Fruit fly (Drosophila melanogaster): Measurements from ENCODE around the gene EMC2A.

The EMC2A gene

DNA sequence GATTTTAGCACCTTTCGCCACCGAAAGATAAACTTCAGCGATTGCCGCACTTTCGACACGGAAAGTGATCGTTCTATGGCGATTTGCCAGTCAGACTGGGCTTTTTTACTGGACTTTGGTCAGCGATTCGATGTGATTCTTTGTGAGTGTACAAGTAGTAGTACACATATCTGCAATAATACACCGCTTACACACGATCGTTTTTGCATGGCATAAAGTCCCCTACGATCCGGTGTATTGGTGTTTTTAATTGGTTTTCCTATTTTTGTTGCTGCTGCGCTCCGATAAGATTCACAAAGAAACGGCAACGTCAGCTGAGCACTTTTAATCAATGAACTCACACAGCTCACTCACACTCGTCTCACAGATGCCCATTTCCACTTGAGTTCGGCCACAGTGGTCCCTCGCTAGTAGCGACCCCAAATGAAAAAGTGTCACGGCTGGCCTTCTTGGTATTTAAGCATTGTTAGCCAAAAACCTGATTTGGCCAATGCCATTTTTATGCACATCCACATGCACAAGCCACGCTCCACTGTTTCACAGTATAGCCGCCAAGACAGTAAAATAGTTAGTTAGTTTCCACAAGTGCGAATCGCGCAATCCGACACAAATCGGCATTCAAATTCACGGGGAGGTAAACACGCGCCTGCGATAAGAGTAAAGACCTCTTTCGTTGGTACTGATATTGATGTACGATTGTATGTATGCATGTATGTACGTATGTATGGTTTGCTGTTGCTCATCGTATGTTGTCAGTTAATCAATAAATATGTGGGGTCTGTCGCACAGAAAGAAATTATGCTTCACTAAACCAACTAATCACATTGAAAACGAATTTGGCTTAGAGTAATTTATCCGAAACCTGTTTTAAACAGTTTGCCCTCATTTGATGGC is 9.4 kb downstream of the EMC2A start (continued):
- TF ChIP-seq CG13624 (GFP tag; optimal IDR thresholded peaks at IDR 0.05) (peak; percentile 97), CG8944 (GFP tag; optimal IDR thresholded peaks at IDR 0.05) (peak; percentile 81), ro (GFP tag; IDR thresholded peaks at IDR 0.05) (peak; percentile 84), NC2α (GFP tag; optimal IDR thresholded peaks at IDR 0.05) (peak; percentile 83), Deaf1 (tag; optimal IDR thresholded peaks at IDR 0.05) (peak; percentile 72), gfzf (GFP tag; optimal IDR thresholded peaks at IDR 0.05) (peak; percentile 11), ATbp (GFP tag; optimal IDR thresholded peaks at IDR 0.05) (peak; percentile 80), psq (GFP tag; optimal IDR thresholded peaks at IDR 0.05) (peak; percentile 31), sens-2 (GFP tag; IDR thresholded peaks at IDR 0.05) (peak; percentile 93), Tbp (GFP tag; optimal IDR thresholded peaks at IDR 0.05) (no peak), Jarid2 (GFP tag; optimal IDR thresholded peaks at IDR 0.05) (peak; percentile 70), CG7928 (GFP tag; optimal IDR thresholded peaks at IDR 0.05) (peak; percentile 69), CG10274 (GFP tag; optimal IDR thresholded peaks at IDR 0.05) (peak; percentile 89), Doc2 (GFP tag; IDR thresholded peaks at IDR 0.05) (peak; percentile 92), Asciz (GFP tag; optimal IDR thresholded peaks at IDR 0.05) (peak; percentile 25), lola (GFP tag; optimal IDR thresholded peaks at IDR 0.05) (peak in 1 of 3 experiments; percentile 35), dmrt99B (tag; optimal IDR thresholded peaks at IDR 0.05) (peak; percentile 90), BEAF-32 (GFP tag; optimal IDR thresholded peaks at IDR 0.05) (peak; percentile 20), ems (GFP tag; optimal IDR thresholded peaks at IDR 0.05) (peak; percentile 86), CG7745 (tag; optimal IDR thresholded peaks at IDR 0.05) (no peak), CG34422 (GFP tag; IDR thresholded peaks at IDR 0.05) (peak; percentile 97), CG17361 (GFP tag; IDR thresholded peaks at IDR 0.05) (peak; percentile 63; the same call in 2 of the 3 replicates), Dref (GFP tag; IDR thresholded peaks at IDR 0.05) (peak; percentile 50; the same call in 1 of the 2 replicates), HLHmδ (GFP tag; optimal IDR thresholded peaks at IDR 0.05) (no peak), hbn (GFP tag; IDR thresholded peaks at IDR 0.05; ENCODE audit: partially characterized antibody) (no peak), CG6689 (GFP tag; IDR thresholded peaks at IDR 0.05) (peak; percentile 91), odd (GFP tag; optimal IDR thresholded peaks at IDR 0.05) (peak; percentile 89), Mes4 (GFP tag; optimal IDR thresholded peaks at IDR 0.05) (peak; percentile 81), wek (GFP tag; optimal IDR thresholded peaks at IDR 0.05) (peak; percentile 78), sna (GFP tag; IDR thresholded peaks at IDR 0.05; ENCODE audit: partially characterized antibody) (no peak), Optix (GFP tag; IDR thresholded peaks at IDR 0.05) (peak; percentile 96; the same call in 2 of the 3 replicates), ash1 (GFP tag; optimal IDR thresholded peaks at IDR 0.05) (peak; percentile 92), CG4424 (GFP tag; optimal IDR thresholded peaks at IDR 0.05) (peak; percentile 82), Abd-B (GFP tag; optimal IDR thresholded peaks at IDR 0.05) (peak; percentile 94), lmd (GFP tag; IDR thresholded peaks at IDR 0.05) (peak; percentile 97), HLH54F (GFP tag; optimal IDR thresholded peaks at IDR 0.05) (peak; percentile 97), so (GFP tag; IDR thresholded peaks at IDR 0.05) (peak; percentile 94), mld (GFP tag; IDR thresholded peaks at IDR 0.05; ENCODE audit: partially characterized antibody) (no peak), CG10654 (GFP tag; optimal IDR thresholded peaks at IDR 0.05) (peak; percentile 86), fd102C (GFP tag; optimal IDR thresholded peaks at IDR 0.05) (peak; percentile 8), Hmr (GFP tag; optimal IDR thresholded peaks at IDR 0.05) (peak; percentile 97), Trl (optimal IDR thresholded peaks at IDR 0.05) (no peak), Trl (GFP tag; optimal IDR thresholded peaks at IDR 0.05) (peak; percentile 93), CG13123 (GFP tag; optimal IDR thresholded peaks at IDR 0.05) (peak; percentile 86), CG10565 (GFP tag; optimal IDR thresholded peaks at IDR 0.05) (no peak), Sox102F (GFP tag; optimal IDR thresholded peaks at IDR 0.05) (peak; percentile 78), tin (GFP tag; optimal IDR thresholded peaks at IDR 0.05) (peak; percentile 85), MBD-R2 (GFP tag; IDR thresholded peaks at IDR 0.05) (peak; percentile 92)
